Worm (Caenorhabditis elegans): ENCODE measurements around the gene unc-47.

DNA sequence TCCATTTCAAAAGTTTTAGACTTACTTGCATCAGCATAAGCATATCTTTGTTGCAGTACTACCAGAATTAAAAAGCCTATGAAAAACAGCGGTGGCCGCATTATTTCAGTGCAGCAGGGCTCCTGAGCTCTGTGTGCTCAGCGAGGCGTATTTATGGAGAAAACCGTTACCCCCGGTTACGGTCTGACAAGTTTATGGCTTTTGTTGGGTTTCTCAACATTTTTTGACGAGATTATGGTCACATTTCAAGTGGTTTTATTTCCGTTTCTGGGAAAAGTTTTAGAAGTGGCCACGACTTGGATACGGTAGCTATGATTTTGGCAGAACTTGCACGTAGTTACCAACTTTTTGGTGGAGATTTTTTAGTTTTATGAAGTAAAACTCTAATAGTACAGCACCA, 47.9 kb upstream of the unc-47 start, which contains the start of gene paml-1:
- TF ChIP-seq ZK185.1 (tag; optimal IDR thresholded peaks at IDR 0.05; ENCODE audit: poor library complexity, severe bottlenecking) (no peak), atf-7 (tag; optimal IDR thresholded peaks at IDR 0.05) (no peak), F10E7.11 (tag; optimal IDR thresholded peaks at IDR 0.05) (no peak), hrde-1 (tag; optimal IDR thresholded peaks at IDR 0.05; ENCODE audit: borderline replicate concordance) (no peak), ama-1 (optimal IDR thresholded peaks at IDR 0.05) (no peak), ama-1 (GFP tag; optimal IDR thresholded peaks at IDR 0.05) (no peak), pha-4 (tag; optimal IDR thresholded peaks at IDR 0.05) (no peak), dpl-1 (GFP tag; optimal IDR thresholded peaks at IDR 0.05) (no peak), C06A6.2 (GFP tag; conservative IDR thresholded peaks at IDR 0.05) (no peak), efl-1 (GFP tag; optimal IDR thresholded peaks at IDR 0.05) (no peak), nfyb-1 (GFP tag; IDR thresholded peaks at IDR 0.05) (no peak), gei-17 (GFP tag; optimal IDR thresholded peaks at IDR 0.05) (no peak), akir-1 (GFP tag; optimal IDR thresholded peaks at IDR 0.05) (no peak), ceh-100 (GFP tag; IDR thresholded peaks at IDR 0.05) (no peak), Y53G8AR.9 (GFP tag; conservative IDR thresholded peaks at IDR 0.05) (no peak)
